Fruit fly (Drosophila melanogaster): ENCODE results near the gene CG7443.

CG7443 gene

dm6 chr3R:8349449-8350115 lies 25.5 kb downstream of the CG7443 start, which contains the start of gene Atg13 (continued):
- TF ChIP-seq CG3281 (GFP tag; optimal IDR thresholded peaks at IDR 0.05) (no peak), ro (GFP tag; IDR thresholded peaks at IDR 0.05) (no peak), CG4730 (GFP tag; IDR thresholded peaks at IDR 0.05) (no peak), hb (GFP tag; IDR thresholded peaks at IDR 0.05; ENCODE audit: partially characterized antibody) (peak; percentile 56), sens-2 (GFP tag; IDR thresholded peaks at IDR 0.05) (no peak), crc (GFP tag; optimal IDR thresholded peaks at IDR 0.05) (no peak), Dad (GFP tag; optimal IDR thresholded peaks at IDR 0.05) (no peak), dimm (GFP tag; IDR thresholded peaks at IDR 0.05) (no peak), klu (GFP tag; IDR thresholded peaks at IDR 0.05) (no peak), CG9817 (tag; optimal IDR thresholded peaks at IDR 0.05) (peak; percentile 49), aop (GFP tag; IDR thresholded peaks at IDR 0.05) (no peak), CG17186 (GFP tag; optimal IDR thresholded peaks at IDR 0.05) (peak; percentile 2), CG15479 (GFP tag; optimal IDR thresholded peaks at IDR 0.05) (no peak), z (GFP tag; IDR thresholded peaks at IDR 0.05) (no peak), sisA (GFP tag; IDR thresholded peaks at IDR 0.05) (no peak), CG31441 (GFP tag; IDR thresholded peaks at IDR 0.05) (no peak), Doc2 (GFP tag; IDR thresholded peaks at IDR 0.05) (no peak), CG18476 (GFP tag; optimal IDR thresholded peaks at IDR 0.05) (no peak), CG3838 (GFP tag; optimal IDR thresholded peaks at IDR 0.05) (no peak), CG33213 (GFP tag; optimal IDR thresholded peaks at IDR 0.05) (no peak), CG1832 (GFP tag; optimal IDR thresholded peaks at IDR 0.05) (no peak), cg (GFP tag; optimal IDR thresholded peaks at IDR 0.05) (no peak), Ets97D (GFP tag; optimal IDR thresholded peaks at IDR 0.05) (peak; percentile 44), mam (GFP tag; optimal IDR thresholded peaks at IDR 0.05) (peak; percentile 5), CG10274 (GFP tag; optimal IDR thresholded peaks at IDR 0.05) (no peak), trh (GFP tag; optimal IDR thresholded peaks at IDR 0.05) (no peak), HmgZ (tag; optimal IDR thresholded peaks at IDR 0.05) (no peak), oc (tag; optimal IDR thresholded peaks at IDR 0.05) (no peak), CG15514 (GFP tag; optimal IDR thresholded peaks at IDR 0.05) (peak; percentile 44), CG6689 (GFP tag; IDR thresholded peaks at IDR 0.05) (no peak), dmrt99B (tag; optimal IDR thresholded peaks at IDR 0.05) (no peak), Dbx (GFP tag; IDR thresholded peaks at IDR 0.05) (no peak), lola (GFP tag; optimal IDR thresholded peaks at IDR 0.05) (peak in 1 of 3 experiments; percentile 34), ham (GFP tag; IDR thresholded peaks at IDR 0.05) (no peak), sens (GFP tag) (peak; percentile 61), emc (GFP tag; optimal IDR thresholded peaks at IDR 0.05) (no peak), wdn (GFP tag; IDR thresholded peaks at IDR 0.05) (no peak), Optix (GFP tag; IDR thresholded peaks at IDR 0.05) (no peak), zfh1 (GFP tag; IDR thresholded peaks at IDR 0.05) (no peak), fd102C (GFP tag; optimal IDR thresholded peaks at IDR 0.05) (no peak), Atf6 (GFP tag; IDR thresholded peaks at IDR 0.05) (no peak), Adf1 (GFP tag; IDR thresholded peaks at IDR 0.05) (no peak), her (GFP tag; optimal IDR thresholded peaks at IDR 0.05) (no peak), slp2 (GFP tag; optimal IDR thresholded peaks at IDR 0.05) (no peak), BtbVII (GFP tag; optimal IDR thresholded peaks at IDR 0.05) (no peak), CG8290 (GFP tag; optimal IDR thresholded peaks at IDR 0.05) (peak; percentile 40), CG8290 (tag; optimal IDR thresholded peaks at IDR 0.05) (peak in 1 of 2 experiments; percentile 23), repo (GFP tag; optimal IDR thresholded peaks at IDR 0.05) (no peak), CG11695 (GFP tag; IDR thresholded peaks at IDR 0.05) (no peak), CG18262 (tag; optimal IDR thresholded peaks at IDR 0.05) (peak; percentile 30), Ptx1 (GFP tag; IDR thresholded peaks at IDR 0.05) (peak; percentile 34; the same call in 1 of the 2 replicates), C15 (GFP tag; IDR thresholded peaks at IDR 0.05) (no peak), Tbp (GFP tag; optimal IDR thresholded peaks at IDR 0.05) (no peak)
